Worm (Caenorhabditis elegans) whole organism, L3 larva: Measurements from ENCODE around the gene rol-8.

Source experiments
- R02D3.7 ChIP-seq: fragments of 150-350 bp; optimal IDR thresholded peaks from 2 replicates; lab custom pipeline; 2014; ENCODE audit warnings: missing biosample characterization, missing genetic modification characterization
- aly-2 ChIP-seq: fragments of 150-350 bp; optimal IDR thresholded peaks from 2 replicates; lab custom pipeline; 2014; ENCODE audit warnings: missing biosample characterization, missing genetic modification characterization
- ceh-16 ChIP-seq: sonication (generic microtip); optimal IDR thresholded peaks from 2 replicates; lab custom pipeline; 2017; ENCODE audit warnings: missing biosample characterization, missing genetic modification characterization
- ceh-28 ChIP-seq: fragments of 150-350 bp; optimal IDR thresholded peaks from 2 replicates; lab custom pipeline; 2014; ENCODE audit warnings: missing biosample characterization, missing genetic modification reagents, missing genetic modification characterization
- ceh-82 ChIP-seq: fragments of 150-350 bp; optimal IDR thresholded peaks from 2 replicates; lab custom pipeline; 2014; ENCODE audit warnings: missing biosample characterization, missing genetic modification characterization
- ceh-9 ChIP-seq: sonication (generic microtip); optimal IDR thresholded peaks from 2 replicates; lab custom pipeline; 2018; ENCODE audit warnings: missing biosample characterization, missing genetic modification characterization
- daf-12 ChIP-seq: fragments of 150-350 bp; optimal IDR thresholded peaks from 2 replicates; lab custom pipeline; 2014; ENCODE audit warnings: missing biosample characterization, missing genetic modification reagents, missing genetic modification characterization
- egl-27 ChIP-seq: sonication (generic microtip); optimal IDR thresholded peaks from 4 replicates; lab custom pipeline; 2017; ENCODE audit warnings: missing biosample characterization, missing genetic modification reagents, missing genetic modification characterization
- egl-5 ChIP-seq: fragments of 150-350 bp; optimal IDR thresholded peaks from 2 replicates; lab custom pipeline; 2017; ENCODE audit warnings: missing biosample characterization, missing genetic modification reagents, missing genetic modification characterization, inconsistent platforms
- elt-2 ChIP-seq: sonication (generic microtip); optimal IDR thresholded peaks from 2 replicates; lab custom pipeline; 2016; ENCODE audit warnings: missing genetic modification reagents, mild to moderate bottlenecking, missing genetic modification characterization, missing compliant biosample characterization
- elt-3 ChIP-seq, 3 experiments: fragments of 150-350 bp in 1 of 3; sonication (generic microtip) in 2 of 3; optimal IDR thresholded peaks; 2 replicates in 2 of 3; 4 replicates in 1 of 3; lab custom pipeline; 2014 to 2017; ENCODE audit warnings: missing biosample characterization in 3 of 3, missing genetic modification characterization in 3 of 3
- fkh-10 ChIP-seq: sonication (generic microtip); optimal IDR thresholded peaks from 2 replicates; lab custom pipeline; 2017; ENCODE audit warnings: missing biosample characterization, missing genetic modification reagents, missing genetic modification characterization
- fkh-2 ChIP-seq: fragments of 150-350 bp; optimal IDR thresholded peaks from 2 replicates; lab custom pipeline; 2014; ENCODE audit warnings: missing biosample characterization, missing genetic modification reagents, missing genetic modification characterization
- fos-1 ChIP-seq: fragments of 150-350 bp; optimal IDR thresholded peaks from 2 replicates; lab custom pipeline; 2014; ENCODE audit warnings: missing biosample characterization, missing genetic modification characterization
- hmg-11 ChIP-seq: sonication (generic microtip); optimal IDR thresholded peaks from 2 replicates; lab custom pipeline; 2016; ENCODE audit warnings: missing genetic modification characterization, missing compliant biosample characterization
- jun-1 ChIP-seq: fragments of 150-350 bp; optimal IDR thresholded peaks from 2 replicates; lab custom pipeline; 2014; ENCODE audit warnings: missing biosample characterization, missing genetic modification reagents, missing genetic modification characterization
- lin-15B ChIP-seq: fragments of 150-350 bp; optimal IDR thresholded peaks from 2 replicates; lab custom pipeline; 2014; ENCODE audit warnings: missing biosample characterization, missing genetic modification characterization
- lsy-12 ChIP-seq: sonication (generic microtip); optimal IDR thresholded peaks from 2 replicates; lab custom pipeline; 2016; ENCODE audit warnings: mild to moderate bottlenecking, missing genetic modification characterization, missing compliant biosample characterization
- mdl-1 ChIP-seq: fragments of 150-350 bp; optimal IDR thresholded peaks from 2 replicates; lab custom pipeline; 2014; ENCODE audit warnings: missing biosample characterization, missing genetic modification characterization
- mml-1 ChIP-seq: fragments of 150-350 bp; sonication (generic microtip); optimal IDR thresholded peaks from 3 replicates; lab custom pipeline; 2014; ENCODE audit warnings: missing biosample characterization, missing genetic modification characterization
- nfya-1 ChIP-seq: sonication (generic microtip); optimal IDR thresholded peaks from 2 replicates; lab custom pipeline; 2017; ENCODE audit warnings: missing genetic modification characterization, mild to moderate bottlenecking, missing compliant biosample characterization, antibody characterized with exemption, moderate library complexity; ENCODE audit not compliant: insufficient read depth
- nhr-11 ChIP-seq: fragments of 150-350 bp; optimal IDR thresholded peaks from 2 replicates; lab custom pipeline; 2014; ENCODE audit warnings: missing biosample characterization, missing genetic modification characterization
- nhr-12 ChIP-seq: fragments of 150-350 bp; optimal IDR thresholded peaks from 2 replicates; lab custom pipeline; 2014; ENCODE audit warnings: missing biosample characterization, missing genetic modification characterization
- nhr-23 ChIP-seq: fragments of 150-350 bp; optimal IDR thresholded peaks from 2 replicates; lab custom pipeline; 2014; ENCODE audit warnings: missing biosample characterization, missing genetic modification reagents, missing genetic modification characterization
- nhr-76 ChIP-seq: fragments of 150-350 bp; sonication (generic microtip); optimal IDR thresholded peaks from 5 replicates; lab custom pipeline; 2014; ENCODE audit warnings: missing biosample characterization, missing genetic modification characterization
- nhr-77 ChIP-seq: fragments of 150-350 bp; optimal IDR thresholded peaks from 2 replicates; lab custom pipeline; 2014; ENCODE audit warnings: missing biosample characterization, missing genetic modification characterization
- pha-4 ChIP-seq: fragments of 150-350 bp; optimal IDR thresholded peaks from 2 replicates; lab custom pipeline; 2014; ENCODE audit warnings: missing biosample characterization, missing genetic modification reagents, missing genetic modification characterization
- pqm-1 ChIP-seq: fragments of 150-350 bp; optimal IDR thresholded peaks from 2 replicates; lab custom pipeline; 2017; ENCODE audit warnings: missing biosample characterization, missing genetic modification characterization, inconsistent platforms
- sea-2 ChIP-seq: fragments of 150-350 bp; sonication (generic microtip); optimal IDR thresholded peaks from 4 replicates; lab custom pipeline; 2014; ENCODE audit warnings: missing biosample characterization, missing genetic modification reagents, missing genetic modification characterization
- skn-1 ChIP-seq: fragments of 150-350 bp; optimal IDR thresholded peaks from 2 replicates; lab custom pipeline; 2014; ENCODE audit warnings: missing biosample characterization, missing genetic modification characterization
- snpc-4 ChIP-seq: fragments of 150-350 bp; optimal IDR thresholded peaks from 2 replicates; lab custom pipeline; 2014; ENCODE audit warnings: missing biosample characterization, missing genetic modification characterization
- tbx-2 ChIP-seq: sonication (generic microtip); optimal IDR thresholded peaks from 2 replicates; lab custom pipeline; 2016; ENCODE audit warnings: mild to moderate bottlenecking, missing genetic modification characterization, missing compliant biosample characterization
- unc-39 ChIP-seq: sonication (generic microtip); optimal IDR thresholded peaks from 4 replicates; lab custom pipeline; 2017; ENCODE audit warnings: missing biosample characterization, missing genetic modification characterization
- zag-1 ChIP-seq: fragments of 150-350 bp; optimal IDR thresholded peaks from 2 replicates; lab custom pipeline; 2014; ENCODE audit warnings: missing biosample characterization, missing genetic modification characterization
- ztf-11 ChIP-seq: fragments of 150-350 bp; optimal IDR thresholded peaks from 2 replicates; lab custom pipeline; 2014; ENCODE audit warnings: missing biosample characterization, missing genetic modification characterization
- ztf-4 ChIP-seq: fragments of 150-350 bp; optimal IDR thresholded peaks from 2 replicates; lab custom pipeline; 2014; ENCODE audit warnings: missing biosample characterization, missing genetic modification characterization

Gene rol-8

ce11 chrII:7570820-7571219 lies 26.9 kb downstream of the rol-8 start:
- TF ChIP-seq mdl-1 (no peak), mml-1 (tag; lab: Kevin White, UChicago) (no peak), snpc-4 (tag; lab: Kevin White, UChicago) (no peak), fkh-10 (GFP tag; lab: Kevin White, UChicago) (no peak), sea-2 (no peak)

ce11 chrII:7574143-7574542 lies 30.2 kb downstream of the rol-8 start, which contains the start of gene F35D2.2:
Gene F35D2.2 (plus strand): TSS chrII:7574443.
- TF ChIP-seq fos-1 (tag; lab: Kevin White, UChicago) (no peak), nhr-12 (tag; lab: Kevin White, UChicago) (no peak), nhr-23 (tag; lab: Kevin White, UChicago) (no peak), jun-1 (tag; lab: Kevin White, UChicago) (no peak), fkh-2 (no peak), skn-1 (tag; lab: Kevin White, UChicago) (no peak), pqm-1 (tag; lab: Kevin White, UChicago) (no peak), mml-1 (tag; lab: Kevin White, UChicago) (no peak), pha-4 (no peak), egl-27 (tag; lab: Kevin White, UChicago) (no peak), hmg-11 (no peak)

- TF ChIP-seq pqm-1 (tag; lab: Kevin White, UChicago) (no peak), tbx-2 (tag; lab: Kevin White, UChicago) (no peak), lsy-12 (tag; lab: Kevin White, UChicago) (no peak), pha-4 (no peak), nhr-77 (tag; lab: Kevin White, UChicago) (no peak), hmg-11 (no peak), mdl-1 (no peak), egl-27 (tag; lab: Kevin White, UChicago) (no peak), jun-1 (tag; lab: Kevin White, UChicago) (no peak), lin-15B (tag; lab: Kevin White, UChicago) (no peak), ztf-11 (tag; lab: Kevin White, UChicago) (no peak), nhr-76 (tag; lab: Kevin White, UChicago) (no peak), snpc-4 (tag; lab: Kevin White, UChicago) (no peak), aly-2 (tag; lab: Kevin White, UChicago) (no peak), R02D3.7 (tag; lab: Kevin White, UChicago) (no peak), ceh-16 (tag; lab: Kevin White, UChicago) (no peak)
These were observed 31.7 kb downstream of the rol-8 start, which contains the start of gene F35D2.1 for ce11 chrII:7575614-7576013. Gene F35D2.1 (plus strand): TSS chrII:7575914.

- no peak for TF ChIP-seq sea-2
- TF ChIP-seq ceh-28 = no peak
- no peak for TF ChIP-seq elt-3 (tag; optimal IDR thresholded peaks at IDR 0.05; lab: Kevin White, UChicago)
- TF ChIP-seq ztf-4 (tag; lab: Kevin White, UChicago) = no peak
- TF ChIP-seq R02D3.7 (tag; lab: Kevin White, UChicago) = no peak
- no peak for TF ChIP-seq elt-2 (tag; lab: Kevin White, UChicago)
- TF ChIP-seq zag-1 (tag; lab: Kevin White, UChicago) = no peak
- no peak for TF ChIP-seq ceh-9 (tag; lab: Kevin White, UChicago)
- no peak for TF ChIP-seq skn-1 (tag; lab: Kevin White, UChicago)
- TF ChIP-seq pha-4 = no peak
- no peak for TF ChIP-seq nhr-23 (tag; lab: Kevin White, UChicago)
- no peak for TF ChIP-seq pqm-1 (tag; lab: Kevin White, UChicago)
- no peak for TF ChIP-seq ztf-11 (tag; lab: Kevin White, UChicago)
- TF ChIP-seq mml-1 (tag; lab: Kevin White, UChicago) = no peak
- no peak for TF ChIP-seq fkh-2
These were observed 33.5 kb downstream of the rol-8 start, which contains the start of gene F35D2.6 for ce11 chrII:7577412-7577811. Gene F35D2.6 (plus strand): TSS chrII:7577712.

- TF ChIP-seq nhr-11 = no peak
- no peak for TF ChIP-seq unc-39 (tag; lab: Kevin White, UChicago)
- TF ChIP-seq lsy-12 (tag; lab: Kevin White, UChicago) = no peak
- no peak for TF ChIP-seq egl-27 (tag; lab: Kevin White, UChicago)
- no peak for TF ChIP-seq daf-12
- no peak for TF ChIP-seq elt-2 (tag; lab: Kevin White, UChicago)
- no peak for TF ChIP-seq jun-1 (tag; lab: Kevin White, UChicago)
- no peak for TF ChIP-seq egl-5 (tag; lab: Kevin White, UChicago)
- TF ChIP-seq nhr-12 (tag; lab: Kevin White, UChicago) = no peak
- no peak for TF ChIP-seq nhr-23 (tag; lab: Kevin White, UChicago)
- no peak for TF ChIP-seq nfya-1 (tag; lab: Kevin White, UChicago)
- no peak for TF ChIP-seq tbx-2 (tag; lab: Kevin White, UChicago)
- TF ChIP-seq ceh-82 (tag; lab: Kevin White, UChicago) = no peak
These were observed 39.6 kb downstream of the rol-8 start, which contains the start of gene mks-3 for ce11 chrII:7583555-7583954. Gene mks-3 (minus strand): TSS chrII:7583655.
